Worm (Caenorhabditis elegans): ENCODE measurements around the gene cest-5.1.

cest-5.1 gene

ce11 chrIV:6631704-6632272 is at the start of gene cest-5.1, which contains the start of gene C01B10.9:
TSS of gene cest-5.1 (minus strand) at chrIV:6631754.
TSS of gene C01B10.9 (plus strand) at chrIV:6632222.
- TF ChIP-seq fos-1 (tag; optimal IDR thresholded peaks at IDR 0.05) (peak; percentile 6), sma-3 (GFP tag; optimal IDR thresholded peaks at IDR 0.05) (peak; percentile 80), nhr-129 (tag; optimal IDR thresholded peaks at IDR 0.05) (no peak), lsy-2 (tag; optimal IDR thresholded peaks at IDR 0.05) (peak; percentile 59 to 81), unc-55 (GFP tag; optimal IDR thresholded peaks at IDR 0.05) (peak; percentile 85), crh-2 (tag; optimal IDR thresholded peaks at IDR 0.05) (peak; percentile 61), mab-5 (tag; optimal IDR thresholded peaks at IDR 0.05) (peak; percentile 27), nhr-23 (tag; optimal IDR thresholded peaks at IDR 0.05) (no peak), F13H6.1 (tag; optimal IDR thresholded peaks at IDR 0.05) (peak; percentile 74), gmeb-1 (tag; optimal IDR thresholded peaks at IDR 0.05) (peak; percentile 94), sem-4 (tag; optimal IDR thresholded peaks at IDR 0.05) (no peak), sma-9 (GFP tag; optimal IDR thresholded peaks at IDR 0.05) (peak; percentile 82), sma-9 (tag; optimal IDR thresholded peaks at IDR 0.05) (no peak), snpc-4 (tag; optimal IDR thresholded peaks at IDR 0.05) (no peak), lin-11 (tag; optimal IDR thresholded peaks at IDR 0.05) (peak; percentile 33), skn-1 (tag; optimal IDR thresholded peaks at IDR 0.05) (no peak), nhr-21 (tag; optimal IDR thresholded peaks at IDR 0.05) (peak; percentile 32), unc-62 (GFP tag; optimal IDR thresholded peaks at IDR 0.05) (no peak), egl-27 (tag; optimal IDR thresholded peaks at IDR 0.05) (no peak), mdl-1 (tag; optimal IDR thresholded peaks at IDR 0.05) (no peak), nhr-11 (tag; optimal IDR thresholded peaks at IDR 0.05) (no peak), zag-1 (tag; optimal IDR thresholded peaks at IDR 0.05) (no peak), alr-1 (tag; optimal IDR thresholded peaks at IDR 0.05) (no peak), ceh-16 (tag; optimal IDR thresholded peaks at IDR 0.05) (no peak), nhr-10 (tag; optimal IDR thresholded peaks at IDR 0.05) (no peak), dmd-4 (tag; optimal IDR thresholded peaks at IDR 0.05) (no peak), C34F6.9 (tag; optimal IDR thresholded peaks at IDR 0.05) (peak; percentile 63), R02D3.7 (tag; optimal IDR thresholded peaks at IDR 0.05) (peak; percentile 11), unc-39 (tag; optimal IDR thresholded peaks at IDR 0.05) (no peak), mbf-1 (tag; optimal IDR thresholded peaks at IDR 0.05) (no peak), ama-1 (optimal IDR thresholded peaks at IDR 0.05) (no peak), lin-13 (GFP tag; optimal IDR thresholded peaks at IDR 0.05) (peak; percentile 69)

ce11 chrIV:6667898-6668297 is 36.3 kb upstream of the cest-5.1 start, which contains the start of gene Y73B6A.1:
TSS of gene Y73B6A.1 (minus strand) at chrIV:6667998.
- TF ChIP-seq skn-1 (tag; optimal IDR thresholded peaks at IDR 0.05) = no peak
- TF ChIP-seq ceh-16 (tag; optimal IDR thresholded peaks at IDR 0.05) = no peak
- no peak for TF ChIP-seq ztf-1 (GFP tag; conservative IDR thresholded peaks at IDR 0.05)
- TF ChIP-seq sem-4 (tag; optimal IDR thresholded peaks at IDR 0.05) = no peak
- no peak for TF ChIP-seq zag-1 (tag; optimal IDR thresholded peaks at IDR 0.05)
- TF ChIP-seq lin-39 (tag; optimal IDR thresholded peaks at IDR 0.05) = no peak
- no peak for TF ChIP-seq peb-1 (tag; optimal IDR thresholded peaks at IDR 0.05)
- TF ChIP-seq mab-5 (tag; optimal IDR thresholded peaks at IDR 0.05) = no peak
- no peak for TF ChIP-seq mdl-1 (tag; optimal IDR thresholded peaks at IDR 0.05)
- TF ChIP-seq R02D3.7 (tag; optimal IDR thresholded peaks at IDR 0.05) = no peak
- TF ChIP-seq nhr-11 (tag; optimal IDR thresholded peaks at IDR 0.05) = no peak

DNA sequence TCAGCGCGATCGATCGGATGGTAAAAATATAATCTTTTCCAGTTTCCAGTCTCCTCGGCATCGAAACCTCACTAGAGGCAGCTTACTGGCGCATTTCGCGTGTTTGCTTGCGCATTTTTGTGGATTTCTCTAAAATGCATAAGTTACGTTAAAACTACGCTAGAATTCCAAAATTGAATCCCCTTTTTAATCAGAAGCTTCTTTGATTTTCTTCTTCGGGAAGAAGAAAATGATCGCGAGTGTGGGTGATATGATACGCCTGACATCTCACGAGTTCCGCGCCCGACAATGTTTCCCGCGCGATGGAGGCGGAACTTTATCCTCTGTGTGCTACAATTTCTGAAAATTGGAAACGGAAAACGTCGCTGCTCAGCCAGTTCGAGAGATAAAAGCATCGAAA is 32.8 kb upstream of the cest-5.1 start:
- TF ChIP-seq elt-3 (tag; optimal IDR thresholded peaks at IDR 0.05) = no peak
- TF ChIP-seq skn-1 (tag; optimal IDR thresholded peaks at IDR 0.05) = no peak
- no peak for TF ChIP-seq gmeb-1 (tag; optimal IDR thresholded peaks at IDR 0.05)
- TF ChIP-seq dmd-4 (tag; optimal IDR thresholded peaks at IDR 0.05) = no peak
- TF ChIP-seq ama-1 (optimal IDR thresholded peaks at IDR 0.05) = no peak
- TF ChIP-seq nhr-12 (tag; optimal IDR thresholded peaks at IDR 0.05) = no peak
- TF ChIP-seq snpc-4 (tag; optimal IDR thresholded peaks at IDR 0.05) = peak; percentile 42
- no peak for TF ChIP-seq nhr-77 (tag; optimal IDR thresholded peaks at IDR 0.05)

ce11 chrIV:6657519-6658031 is 26.0 kb upstream of the cest-5.1 start, which contains the start of gene C01B10.11:
TSS of gene C01B10.11 (plus strand) at chrIV:6657981.
- TF ChIP-seq lin-39 (tag; optimal IDR thresholded peaks at IDR 0.05) (no peak), nhr-21 (tag; optimal IDR thresholded peaks at IDR 0.05) (peak; percentile 28), ztf-4 (tag; optimal IDR thresholded peaks at IDR 0.05) (no peak), sma-3 (GFP tag; optimal IDR thresholded peaks at IDR 0.05) (peak; percentile 51), fos-1 (tag; optimal IDR thresholded peaks at IDR 0.05) (peak; percentile 47), ztf-1 (GFP tag; conservative IDR thresholded peaks at IDR 0.05) (no peak), blmp-1 (tag; optimal IDR thresholded peaks at IDR 0.05; ENCODE audit: insufficient read depth) (peak; percentile 22), sma-9 (GFP tag; optimal IDR thresholded peaks at IDR 0.05) (peak; percentile 15), sma-9 (tag; optimal IDR thresholded peaks at IDR 0.05) (no peak)
